Worm (Caenorhabditis elegans) whole organism, L2 larva: Measurements from ENCODE around the gene ugt-61.

Experiments
- lin-39 ChIP-seq: fragments of 150-350 bp; optimal IDR thresholded peaks from 2 replicates; lab custom pipeline; 2014; ENCODE audit warnings: missing biosample characterization, missing genetic modification reagents, missing genetic modification characterization
- unc-62 ChIP-seq: fragments of 150-350 bp; optimal IDR thresholded peaks from 2 replicates; lab custom pipeline; 2014; ENCODE audit warnings: missing biosample characterization, missing genetic modification reagents, missing genetic modification characterization
- ztf-11 ChIP-seq: sonication (generic microtip); optimal IDR thresholded peaks from 2 replicates; lab custom pipeline; 2017; ENCODE audit warnings: missing biosample characterization, missing genetic modification characterization

- no peak for TF ChIP-seq lin-39 (tag; lab: Kevin White, UChicago)
- no peak for TF ChIP-seq ztf-11 (tag; lab: Kevin White, UChicago)
- no peak for TF ChIP-seq unc-62 (GFP tag; lab: Kevin White, UChicago)
These were observed 13.2 kb downstream of the ugt-61 start, which contains the start of gene pgl-3 for ce11 chrV:4755308-4756029.
